Worm (Caenorhabditis elegans): ENCODE measurements around the gene Y47D3B.12.

Gene Y47D3B.12

ce11 chrIII:11444796-11445386 lies 42.1 kb downstream of the Y47D3B.12 start:
- TF ChIP-seq aly-1 (tag; optimal IDR thresholded peaks at IDR 0.05) (no peak), ama-1 (optimal IDR thresholded peaks at IDR 0.05) (no peak)

ce11 chrIII:11446826-11447225 lies 44.0 kb downstream of the Y47D3B.12 start:
- TF ChIP-seq pes-1 (GFP tag; IDR thresholded peaks at IDR 0.05) (no peak), tbx-37 (GFP tag; conservative IDR thresholded peaks at IDR 0.05) (no peak), ceh-13 (GFP tag; optimal IDR thresholded peaks at IDR 0.05) (no peak)

ce11 chrIII:11448330-11448729 lies 45.5 kb downstream of the Y47D3B.12 start:
- no peak for TF ChIP-seq aly-1 (tag; optimal IDR thresholded peaks at IDR 0.05)
- TF ChIP-seq scrt-1 (GFP tag; IDR thresholded peaks at IDR 0.05), result no peak
- TF ChIP-seq sea-1 (GFP tag; conservative IDR thresholded peaks at IDR 0.05), result no peak
- TF ChIP-seq hmbx-1 (tag; optimal IDR thresholded peaks at IDR 0.05), result no peak
- TF ChIP-seq ceh-36 (tag; optimal IDR thresholded peaks at IDR 0.05), result no peak

ce11 chrIII:11451380-11451779 lies 48.6 kb downstream of the Y47D3B.12 start:
- TF ChIP-seq scrt-1 (GFP tag; IDR thresholded peaks at IDR 0.05) (no peak), tbx-11 (GFP tag; IDR thresholded peaks at IDR 0.05) (no peak), tbx-37 (GFP tag; conservative IDR thresholded peaks at IDR 0.05) (no peak), hmbx-1 (tag; optimal IDR thresholded peaks at IDR 0.05) (no peak), pes-1 (GFP tag; IDR thresholded peaks at IDR 0.05) (no peak), ama-1 (optimal IDR thresholded peaks at IDR 0.05) (no peak), flt-1 (GFP tag; IDR thresholded peaks at IDR 0.05) (no peak), tra-4 (tag; optimal IDR thresholded peaks at IDR 0.05) (no peak), hmg-4 (GFP tag; optimal IDR thresholded peaks at IDR 0.05) (no peak), F13C5.2 (tag; optimal IDR thresholded peaks at IDR 0.05) (no peak), ceh-36 (tag; optimal IDR thresholded peaks at IDR 0.05) (no peak), ceh-13 (GFP tag; optimal IDR thresholded peaks at IDR 0.05) (no peak), hnd-1 (tag; optimal IDR thresholded peaks at IDR 0.05) (no peak), B0310.2 (tag; optimal IDR thresholded peaks at IDR 0.05) (no peak), aly-1 (tag; optimal IDR thresholded peaks at IDR 0.05) (no peak), ets-7 (tag; optimal IDR thresholded peaks at IDR 0.05) (no peak), sea-1 (GFP tag; conservative IDR thresholded peaks at IDR 0.05) (no peak)

ce11 chrIII:11452530-11452929 lies 49.7 kb downstream of the Y47D3B.12 start:
- TF ChIP-seq F13C5.2 (tag; optimal IDR thresholded peaks at IDR 0.05) (no peak), B0310.2 (tag; optimal IDR thresholded peaks at IDR 0.05) (no peak), ceh-13 (GFP tag; optimal IDR thresholded peaks at IDR 0.05) (no peak), ets-7 (tag; optimal IDR thresholded peaks at IDR 0.05) (no peak), scrt-1 (GFP tag; IDR thresholded peaks at IDR 0.05) (no peak), ceh-36 (tag; optimal IDR thresholded peaks at IDR 0.05) (no peak), hnd-1 (tag; optimal IDR thresholded peaks at IDR 0.05) (no peak), ama-1 (optimal IDR thresholded peaks at IDR 0.05) (no peak), tbx-11 (GFP tag; IDR thresholded peaks at IDR 0.05) (no peak), flt-1 (GFP tag; IDR thresholded peaks at IDR 0.05) (no peak), aly-1 (tag; optimal IDR thresholded peaks at IDR 0.05) (no peak), tbx-37 (GFP tag; conservative IDR thresholded peaks at IDR 0.05) (no peak), tra-4 (tag; optimal IDR thresholded peaks at IDR 0.05) (no peak)

Data from whole organism, early embryonic.